Fruit fly (Drosophila melanogaster): ENCODE results near the gene ppk28.

Gene ppk28

dm6 chrX:16782175-16782916, 23.5 kb upstream of the ppk28 start (continued):
- TF ChIP-seq CG3163 (GFP tag; optimal IDR thresholded peaks at IDR 0.05) = peak; percentile 43
- 0 out of 2 replicates have a peak, but pooled peaks have one; percentile 32 for TF ChIP-seq CG14014 (GFP tag; IDR thresholded peaks at IDR 0.05)
- TF ChIP-seq CG12942 (GFP tag; optimal IDR thresholded peaks at IDR 0.05) = peak; percentile 13
- no peak for TF ChIP-seq CG6654 (GFP tag; optimal IDR thresholded peaks at IDR 0.05)
- TF ChIP-seq Nf-YA (GFP tag; IDR thresholded peaks at IDR 0.05) = no peak
- peak; percentile 41 for TF ChIP-seq CG7556 (GFP tag; optimal IDR thresholded peaks at IDR 0.05)
- no peak for TF ChIP-seq CG3726 (GFP tag; IDR thresholded peaks at IDR 0.05)
- no peak for TF ChIP-seq chn (GFP tag; optimal IDR thresholded peaks at IDR 0.05)
- TF ChIP-seq D19B (GFP tag; optimal IDR thresholded peaks at IDR 0.05) = peak; percentile 14
- TF ChIP-seq Jarid2 (GFP tag; optimal IDR thresholded peaks at IDR 0.05) = peak; percentile 19
- TF ChIP-seq Hr78 (GFP tag; optimal IDR thresholded peaks at IDR 0.05) = no peak
- TF ChIP-seq row (GFP tag; IDR thresholded peaks at IDR 0.05) = peak; percentile 52
- TF ChIP-seq Opbp (GFP tag; IDR thresholded peaks at IDR 0.05; ENCODE audit: partially characterized antibody) = no peak
- peak; percentile 44 for TF ChIP-seq cwo (GFP tag; optimal IDR thresholded peaks at IDR 0.05)
- no peak for TF ChIP-seq CG10321 (GFP tag; IDR thresholded peaks at IDR 0.05)
- no peak for TF ChIP-seq Usf (GFP tag; optimal IDR thresholded peaks at IDR 0.05)
- peak; percentile 67 for TF ChIP-seq CG10543 (GFP tag; optimal IDR thresholded peaks at IDR 0.05)
- TF ChIP-seq CrebB (tag; optimal IDR thresholded peaks at IDR 0.05) = no peak
- TF ChIP-seq CG17328 (GFP tag; IDR thresholded peaks at IDR 0.05) = peak; percentile 57
- TF ChIP-seq Bgb (GFP tag; IDR thresholded peaks at IDR 0.05; ENCODE audit: partially characterized antibody) = no peak
- TF ChIP-seq fd3F (GFP tag; optimal IDR thresholded peaks at IDR 0.05) = no peak
- TF ChIP-seq H15 (GFP tag; IDR thresholded peaks at IDR 0.05) = 0 out of 3 replicates have a peak, but pooled peaks have one; percentile 49
- peak; percentile 1 for TF ChIP-seq CG8089 (GFP tag; optimal IDR thresholded peaks at IDR 0.05)
- peak; percentile 53 for TF ChIP-seq tin (GFP tag; optimal IDR thresholded peaks at IDR 0.05)
- TF ChIP-seq CG10147 (GFP tag; optimal IDR thresholded peaks at IDR 0.05) = peak; percentile 25
- peak; percentile 14 for TF ChIP-seq grn (GFP tag; optimal IDR thresholded peaks at IDR 0.05)
- no peak for TF ChIP-seq CG2875 (GFP tag; optimal IDR thresholded peaks at IDR 0.05)
- no peak for TF ChIP-seq CG10462 (GFP tag; optimal IDR thresholded peaks at IDR 0.05)
- no peak for TF ChIP-seq sima (GFP tag; optimal IDR thresholded peaks at IDR 0.05)
- peak; percentile 50 for TF ChIP-seq Hmr (GFP tag; optimal IDR thresholded peaks at IDR 0.05)
- TF ChIP-seq CG31441 (GFP tag; IDR thresholded peaks at IDR 0.05) = 0 out of 2 replicates have a peak, but pooled peaks have one; percentile 26
- peak; percentile 21 for TF ChIP-seq HHEX (GFP tag; optimal IDR thresholded peaks at IDR 0.05)
- TF ChIP-seq Lim3 (GFP tag; IDR thresholded peaks at IDR 0.05) = no peak
- no peak for TF ChIP-seq CG2202 (tag; optimal IDR thresholded peaks at IDR 0.05)
- TF ChIP-seq sug (tag; optimal IDR thresholded peaks at IDR 0.05) = no peak
- TF ChIP-seq aop (GFP tag; IDR thresholded peaks at IDR 0.05) = no peak
- TF ChIP-seq Awh (GFP tag; IDR thresholded peaks at IDR 0.05) = peak; percentile 65; the same call in 1 of the 2 replicates
- no peak for TF ChIP-seq vnd (GFP tag; IDR thresholded peaks at IDR 0.05; ENCODE audit: partially characterized antibody)
- no peak for TF ChIP-seq bab2 (GFP tag; optimal IDR thresholded peaks at IDR 0.05)
- TF ChIP-seq CG8478 (optimal IDR thresholded peaks at IDR 0.05) = no peak
- no peak for TF ChIP-seq Dip3 (GFP tag; optimal IDR thresholded peaks at IDR 0.05)
- peak; percentile 60 for TF ChIP-seq ind (GFP tag; optimal IDR thresholded peaks at IDR 0.05)
- TF ChIP-seq Bteb2 (GFP tag; optimal IDR thresholded peaks at IDR 0.05) = peak; percentile 3
- TF ChIP-seq CG14860 (GFP tag; IDR thresholded peaks at IDR 0.05; ENCODE audit: partially characterized antibody) = no peak
- no peak for TF ChIP-seq Poxn (GFP tag; IDR thresholded peaks at IDR 0.05)
- TF ChIP-seq mld (GFP tag; IDR thresholded peaks at IDR 0.05; ENCODE audit: partially characterized antibody) = no peak; the same call in 2 of the 3 replicates
- no peak for TF ChIP-seq CG6272 (GFP tag; IDR thresholded peaks at IDR 0.05)
- no peak for TF ChIP-seq tna (GFP tag; IDR thresholded peaks at IDR 0.05; ENCODE audit: partially characterized antibody)
- no peak for TF ChIP-seq Dip2 (GFP tag; IDR thresholded peaks at IDR 0.05)

Measured in whole organism, embryonic.